Worm (Caenorhabditis elegans) whole organism, late embryonic: ENCODE data around the gene Y81B9A.4.

Experiments used
- C38D4.7 ChIP-seq: fragments of 200-800 bp; sonication (Bioruptor generic); optimal IDR thresholded peaks from 2 replicates; lab custom pipeline; 2018; ENCODE audit warnings: mild to moderate bottlenecking, missing genetic modification characterization, moderate library complexity, missing compliant biosample characterization
- K02D7.2 ChIP-seq: sonication (generic microtip); optimal IDR thresholded peaks from 2 replicates; lab custom pipeline; 2017; ENCODE audit warnings: mild to moderate bottlenecking, missing genetic modification characterization, missing compliant biosample characterization
- ahr-1 ChIP-seq: sonication (generic microtip); optimal IDR thresholded peaks from 2 replicates; lab custom pipeline; 2016; ENCODE audit warnings: missing genetic modification characterization, missing compliant biosample characterization
- ceh-14 ChIP-seq: sonication (generic microtip); optimal IDR thresholded peaks from 2 replicates; lab custom pipeline; 2016; ENCODE audit warnings: missing genotype, missing genetic modification characterization, missing compliant biosample characterization
- ceh-45 ChIP-seq: fragments of 200-800 bp; sonication (Bioruptor generic); IDR thresholded peaks from 2 replicates; pipeline ENCODE4 v1.3.6; 2022; ENCODE audit warnings: missing genetic modification reagents, missing genetic modification characterization, missing compliant biosample characterization
- ceh-48 ChIP-seq: sonication (generic microtip); optimal IDR thresholded peaks from 2 replicates; lab custom pipeline; 2016; ENCODE audit warnings: missing genetic modification characterization, inconsistent platforms, missing compliant biosample characterization
- ceh-6 ChIP-seq: fragments of 200-800 bp; sonication (Bioruptor generic); optimal IDR thresholded peaks from 2 replicates; lab custom pipeline; 2018; ENCODE audit warnings: mild to moderate bottlenecking, missing genetic modification characterization, missing compliant biosample characterization
- ceh-9 ChIP-seq: sonication (generic microtip); optimal IDR thresholded peaks from 2 replicates; lab custom pipeline; 2016; ENCODE audit warnings: mild to moderate bottlenecking, missing genetic modification characterization, inconsistent platforms, missing compliant biosample characterization
- che-1 ChIP-seq: sonication (generic microtip); optimal IDR thresholded peaks from 2 replicates; lab custom pipeline; 2016; ENCODE audit warnings: mild to moderate bottlenecking, missing genetic modification characterization, missing compliant biosample characterization
- dve-1 ChIP-seq: sonication (generic microtip); optimal IDR thresholded peaks from 2 replicates; lab custom pipeline; 2017; ENCODE audit warnings: antibody characterized with exemption, mild to moderate bottlenecking, missing genetic modification characterization, missing compliant biosample characterization
- elt-2 ChIP-seq: sonication (generic microtip); optimal IDR thresholded peaks from 2 replicates; lab custom pipeline; 2016; ENCODE audit warnings: missing genetic modification reagents, missing genetic modification characterization, missing compliant biosample characterization
- elt-4 ChIP-seq: sonication (generic microtip); optimal IDR thresholded peaks from 2 replicates; lab custom pipeline; 2016; ENCODE audit warnings: missing genetic modification characterization, missing compliant biosample characterization
- ets-4 ChIP-seq: sonication (generic microtip); optimal IDR thresholded peaks from 2 replicates; lab custom pipeline; 2016; ENCODE audit warnings: missing genetic modification characterization, missing compliant biosample characterization
- eyg-1 ChIP-seq: sonication (generic microtip); optimal IDR thresholded peaks from 2 replicates; lab custom pipeline; 2016; ENCODE audit warnings: missing genotype, missing genetic modification characterization, missing compliant biosample characterization
- fax-1 ChIP-seq: sonication (generic microtip); optimal IDR thresholded peaks from 2 replicates; lab custom pipeline; 2016; ENCODE audit warnings: missing genotype, missing genetic modification characterization, missing compliant biosample characterization
- fkh-10 ChIP-seq: fragments of 150-350 bp; optimal IDR thresholded peaks from 2 replicates; lab custom pipeline; 2014; ENCODE audit warnings: missing biosample characterization, missing genetic modification reagents, missing genetic modification characterization
- hlh-15 ChIP-seq: sonication (generic microtip); optimal IDR thresholded peaks from 2 replicates; lab custom pipeline; 2016; ENCODE audit warnings: missing genetic modification characterization, missing compliant biosample characterization
- hlh-8 ChIP-seq: sonication (generic microtip); optimal IDR thresholded peaks from 2 replicates; lab custom pipeline; 2016; ENCODE audit warnings: missing genotype, missing genetic modification characterization, missing compliant biosample characterization
- lim-6 ChIP-seq: sonication (generic microtip); optimal IDR thresholded peaks from 2 replicates; lab custom pipeline; 2016; ENCODE audit warnings: missing genetic modification characterization, missing compliant biosample characterization
- nhr-232 ChIP-seq: sonication (generic microtip); optimal IDR thresholded peaks from 2 replicates; lab custom pipeline; 2016; ENCODE audit warnings: missing genetic modification characterization, missing compliant biosample characterization
- odd-2 ChIP-seq: sonication (generic microtip); optimal IDR thresholded peaks from 2 replicates; lab custom pipeline; 2017; ENCODE audit warnings: antibody characterized with exemption, mild to moderate bottlenecking, missing genetic modification characterization, missing compliant biosample characterization
- pag-3 ChIP-seq: sonication (generic microtip); optimal IDR thresholded peaks from 2 replicates; lab custom pipeline; 2016; ENCODE audit warnings: missing compliant biosample characterization, missing genetic modification characterization, borderline replicate concordance
- pat-9 ChIP-seq: fragments of 200-800 bp; sonication (Bioruptor generic); optimal IDR thresholded peaks from 2 replicates; lab custom pipeline; 2018; ENCODE audit warnings: mild to moderate bottlenecking, missing genetic modification characterization, moderate library complexity, missing compliant biosample characterization
- pax-1 ChIP-seq: fragments of 150-350 bp; optimal IDR thresholded peaks from 2 replicates; lab custom pipeline; 2014; ENCODE audit warnings: missing biosample characterization, missing genetic modification characterization
- pha-2 ChIP-seq: sonication (generic microtip); optimal IDR thresholded peaks from 2 replicates; lab custom pipeline; 2017; ENCODE audit warnings: mild to moderate bottlenecking, missing genetic modification characterization, missing compliant biosample characterization
- pha-4 ChIP-seq: fragments of 150-350 bp; optimal IDR thresholded peaks from 2 replicates; lab custom pipeline; 2018; ENCODE audit warnings: missing biosample characterization, missing genetic modification reagents, missing genetic modification characterization
- pros-1 ChIP-seq: fragments of 150-350 bp; optimal IDR thresholded peaks from 2 replicates; lab custom pipeline; 2014; ENCODE audit warnings: missing biosample characterization, missing genetic modification reagents, missing genetic modification characterization
- rnt-1 ChIP-seq: sonication (generic microtip); optimal IDR thresholded peaks from 2 replicates; lab custom pipeline; 2016; ENCODE audit warnings: missing genetic modification characterization, missing compliant biosample characterization
- sdc-2 ChIP-seq: sonication (generic microtip); optimal IDR thresholded peaks from 2 replicates; lab custom pipeline; 2016; ENCODE audit warnings: missing genotype, missing genetic modification characterization, missing compliant biosample characterization
- sox-2 ChIP-seq: fragments of 200-800 bp; sonication (Bioruptor generic); IDR thresholded peaks from 2 replicates; pipeline ENCODE4 v1.3.6; 2022; ENCODE audit warnings: missing genetic modification reagents, missing genetic modification characterization, missing compliant biosample characterization
- sox-4 ChIP-seq: sonication (generic microtip); optimal IDR thresholded peaks from 2 replicates; lab custom pipeline; 2017; ENCODE audit warnings: mild to moderate bottlenecking, missing genetic modification characterization, inconsistent platforms, missing compliant biosample characterization
- syd-9 ChIP-seq: sonication (generic microtip); optimal IDR thresholded peaks from 2 replicates; lab custom pipeline; 2016; ENCODE audit warnings: mild to moderate bottlenecking, missing genetic modification characterization, moderate library complexity, missing compliant biosample characterization
- tbx-2 ChIP-seq: sonication (generic microtip); optimal IDR thresholded peaks from 2 replicates; lab custom pipeline; 2016; ENCODE audit warnings: missing genetic modification characterization, missing compliant biosample characterization
- ttx-3 ChIP-seq: sonication (generic microtip); optimal IDR thresholded peaks from 2 replicates; lab custom pipeline; 2016; ENCODE audit warnings: missing genetic modification reagents, missing genetic modification characterization, missing compliant biosample characterization
- unc-3 ChIP-seq, 2 experiments: fragments of 200-800 bp in 1 of 2; sonication (Bioruptor generic) in 1 of 2; sonication (generic microtip) in 1 of 2; conservative IDR thresholded peaks in 1 of 2; optimal IDR thresholded peaks in 1 of 2; 2 replicates each; pipeline versions ENCODE4 v1.3.6 to Lab custom; 2016 to 2022; ENCODE audit warnings: missing compliant biosample characterization in 2 of 2, missing genetic modification characterization in 2 of 2, missing genetic modification reagents in 1 of 2
- unc-42 ChIP-seq: sonication (generic microtip); optimal IDR thresholded peaks from 2 replicates; lab custom pipeline; 2016; ENCODE audit warnings: missing genotype, missing genetic modification characterization, missing compliant biosample characterization
- zip-5 ChIP-seq: sonication (generic microtip); optimal IDR thresholded peaks from 2 replicates; lab custom pipeline; 2016; ENCODE audit warnings: missing genetic modification characterization, missing compliant biosample characterization

The Y81B9A.4 gene

DNA sequence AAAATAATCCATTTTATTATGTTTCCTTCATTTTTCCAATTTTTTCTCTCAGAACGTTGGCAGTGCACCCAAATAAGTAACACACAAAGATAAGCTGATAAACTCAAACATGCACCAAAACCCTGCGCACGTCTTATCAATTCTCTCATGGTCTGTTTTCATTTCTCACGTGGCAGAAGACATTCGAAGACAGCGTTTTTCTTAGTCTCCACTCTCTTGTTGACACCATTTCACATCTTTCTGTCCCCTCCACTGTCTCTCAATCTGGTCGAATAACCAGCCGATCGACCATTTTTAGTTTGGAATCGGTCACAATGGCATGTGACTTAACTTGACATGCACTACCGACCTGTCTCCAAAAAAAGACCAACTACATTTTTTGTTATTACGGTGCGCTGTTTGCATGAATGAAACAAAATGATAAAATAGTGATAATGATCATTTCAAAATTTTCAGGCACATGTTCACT is 33.2 kb upstream of the Y81B9A.4 start, which contains the start of gene C35B8.3:
Gene C35B8.3 (plus strand): TSS at position 51 of the 469 bp plus-strand sequence.
- TF ChIP-seq rnt-1 (tag; lab: Kevin White, UChicago) = no peak
- no peak for TF ChIP-seq dve-1 (tag; lab: Kevin White, UChicago)
- TF ChIP-seq elt-2 (tag; lab: Kevin White, UChicago) = peak; percentile 88
- TF ChIP-seq ceh-48 = no peak
- no peak for TF ChIP-seq ets-4 (tag; lab: Kevin White, UChicago)
- TF ChIP-seq pax-1 (tag; lab: Kevin White, UChicago) = no peak
- no peak for TF ChIP-seq pag-3 (tag; lab: Kevin White, UChicago)
- TF ChIP-seq sox-2 (GFP tag; lab: Robert Waterston, UW) = no peak

DNA sequence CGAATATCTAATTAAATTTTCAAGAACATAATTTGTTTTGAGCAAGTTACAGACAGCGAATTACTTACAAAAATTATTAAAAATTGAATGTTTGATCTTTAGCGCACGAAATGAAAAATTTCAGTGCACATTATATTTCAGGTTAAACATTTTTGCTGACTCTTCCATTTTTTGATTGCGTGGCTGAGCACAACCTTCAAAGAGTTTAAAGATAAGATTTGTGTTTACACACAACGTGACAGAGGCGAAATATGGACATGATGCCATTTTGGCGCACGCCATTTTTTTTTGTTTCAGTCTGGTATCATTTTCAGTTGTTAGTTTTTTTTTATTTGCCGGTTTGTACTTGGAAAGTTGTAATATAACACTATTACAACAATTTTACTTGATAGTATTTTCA is 32.0 kb upstream of the Y81B9A.4 start:
- TF ChIP-seq che-1 (tag; lab: Kevin White, UChicago) (no peak), pros-1 (no peak), ahr-1 (no peak), ceh-14 (no peak), pag-3 (tag; lab: Kevin White, UChicago) (no peak), ttx-3 (tag; lab: Kevin White, UChicago) (no peak), dve-1 (tag; lab: Kevin White, UChicago) (no peak), unc-3 (GFP tag; conservative IDR thresholded peaks at IDR 0.05; lab: Robert Waterston, UW) (no peak), unc-3 (tag; optimal IDR thresholded peaks at IDR 0.05; lab: Kevin White, UChicago) (no peak), eyg-1 (tag; lab: Kevin White, UChicago) (no peak), nhr-232 (tag; lab: Kevin White, UChicago) (no peak), fax-1 (no peak), tbx-2 (tag; lab: Kevin White, UChicago) (no peak), sox-4 (tag; lab: Kevin White, UChicago) (no peak), ceh-45 (GFP tag; lab: Robert Waterston, UW) (no peak), unc-42 (tag; lab: Kevin White, UChicago) (no peak), C38D4.7 (GFP tag; lab: Kevin White, UChicago) (no peak), lim-6 (tag; lab: Kevin White, UChicago) (no peak), ceh-6 (GFP tag; lab: Kevin White, UChicago) (no peak)

DNA sequence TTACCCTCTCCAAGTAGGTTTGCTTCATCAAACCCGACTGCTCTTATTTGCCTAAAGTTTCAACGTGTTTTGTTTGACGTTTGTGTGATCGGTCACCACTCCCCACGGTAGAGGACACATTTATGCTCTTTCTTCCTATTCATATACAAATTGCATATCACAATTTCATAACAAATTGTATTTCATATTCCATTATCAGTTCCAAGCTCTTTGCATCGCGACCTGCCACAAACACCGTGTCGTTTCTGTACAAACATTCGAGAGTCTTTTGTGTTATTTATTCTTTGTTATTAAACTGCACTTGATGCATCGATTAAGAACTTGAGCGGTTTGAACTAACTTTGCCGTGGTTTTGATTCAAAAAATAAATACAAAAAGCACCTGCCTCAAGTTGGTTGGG is 29.4 kb upstream of the Y81B9A.4 start:
- TF ChIP-seq K02D7.2 (tag; lab: Kevin White, UChicago) = no peak
- no peak for TF ChIP-seq ceh-14
- no peak for TF ChIP-seq pat-9 (tag; lab: Kevin White, UChicago)
- TF ChIP-seq ceh-6 (GFP tag; lab: Kevin White, UChicago) = no peak
- TF ChIP-seq fkh-10 (GFP tag; lab: Kevin White, UChicago) = no peak
- TF ChIP-seq rnt-1 (tag; lab: Kevin White, UChicago) = no peak
- TF ChIP-seq ahr-1 = no peak
- TF ChIP-seq hlh-8 (tag; lab: Kevin White, UChicago) = no peak
- TF ChIP-seq hlh-15 = no peak
- no peak for TF ChIP-seq zip-5 (tag; lab: Kevin White, UChicago)
- no peak for TF ChIP-seq sdc-2 (tag; lab: Kevin White, UChicago)
- no peak for TF ChIP-seq pha-2 (tag; lab: Kevin White, UChicago)
- no peak for TF ChIP-seq elt-4
- TF ChIP-seq ets-4 (tag; lab: Kevin White, UChicago) = no peak
- TF ChIP-seq ceh-9 (tag; lab: Kevin White, UChicago) = no peak
- no peak for TF ChIP-seq pha-4 (tag; lab: Kevin White, UChicago)
- TF ChIP-seq, all 69 proteins: peak for 0

- TF ChIP-seq pat-9 (tag; lab: Kevin White, UChicago) (no peak), odd-2 (tag; lab: Kevin White, UChicago) (no peak), pha-4 (tag; lab: Kevin White, UChicago) (no peak), syd-9 (tag; lab: Kevin White, UChicago) (no peak)
Measured at ce11 chrX:9208933-9209332, 28.2 kb upstream of the Y81B9A.4 start.
